Fruit fly (Drosophila melanogaster) whole organism, embryonic: ENCODE results near the gene CenB1A.

Experiments
- Bdp1 ChIP-seq: fragments of 200-800 bp; sonication (Bioruptor generic); optimal IDR thresholded peaks from 3 replicates; lab custom pipeline; 2016; ENCODE audit warnings: missing biosample characterization, missing genetic modification characterization
- CG10274 ChIP-seq: fragments of 200-800 bp; sonication (Bioruptor generic); optimal IDR thresholded peaks from 3 replicates; lab custom pipeline; 2017; ENCODE audit warnings: missing biosample characterization, mild to moderate bottlenecking, missing genetic modification characterization
- CG10979 ChIP-seq: fragments of 200-800 bp; sonication (Bioruptor generic); optimal IDR thresholded peaks from 2 replicates; lab custom pipeline; 2018; ENCODE audit warnings: missing biosample characterization, mild to moderate bottlenecking, missing genetic modification characterization, moderate library complexity
- CG15011 ChIP-seq: fragments of 200-800 bp; sonication (Bioruptor generic); optimal IDR thresholded peaks from 3 replicates; lab custom pipeline; 2018; ENCODE audit warnings: missing biosample characterization, mild to moderate bottlenecking, missing genetic modification characterization
- CG17612 ChIP-seq: fragments of 200-800 bp; sonication (Bioruptor generic); IDR thresholded peaks from 2 replicates; pipeline ENCODE4 v1.3.6; 2022; ENCODE audit warnings: missing biosample characterization, missing genetic modification characterization
- CG17829 ChIP-seq: fragments of 200-800 bp; optimal IDR thresholded peaks from 2 replicates; lab custom pipeline; 2019; ENCODE audit warnings: missing biosample characterization, mild to moderate bottlenecking, missing genetic modification characterization, moderate library complexity
- CG2712 ChIP-seq: fragments of 200-800 bp; optimal IDR thresholded peaks from 3 replicates; lab custom pipeline; 2019; ENCODE audit warnings: missing biosample characterization, mild to moderate bottlenecking, missing genetic modification characterization, moderate library complexity
- CG4360 ChIP-seq: fragments of 200-800 bp; sonication (Bioruptor generic); IDR thresholded peaks from 2 replicates; pipeline ENCODE4 v1.3.6; 2022; ENCODE audit warnings: missing biosample characterization, missing genetic modification characterization
- CG6791 ChIP-seq: fragments of 200-800 bp; sonication (Bioruptor generic); IDR thresholded peaks from 3 replicates; pipeline ENCODE4 v1.3.6; 2022; ENCODE audit warnings: missing biosample characterization, missing genetic modification characterization; ENCODE audit not compliant: partially characterized antibody
- CG7928 ChIP-seq: fragments of 200-800 bp; sonication (Bioruptor generic); optimal IDR thresholded peaks from 2 replicates; lab custom pipeline; 2017; ENCODE audit warnings: missing biosample characterization, mild to moderate bottlenecking, missing genetic modification characterization
- Chrac-16 ChIP-seq: fragments of 200-800 bp; sonication (Bioruptor generic); optimal IDR thresholded peaks from 3 replicates; lab custom pipeline; 2016; ENCODE audit warnings: missing biosample characterization, missing genetic modification characterization
- D ChIP-seq, 2 experiments: fragments of 200-800 bp in 1 of 2; fragments of >200 bp in 1 of 2; sonication (Bioruptor generic) in 1 of 2; optimal IDR thresholded peaks; 2 replicates in 1 of 2; 3 replicates in 1 of 2; lab custom pipeline; 2017; ENCODE audit warnings: mild to moderate bottlenecking in 1 of 2, missing biosample characterization in 1 of 2, missing genetic modification characterization in 1 of 2, missing genetic modification reagents in 1 of 2
- D19A ChIP-seq: fragments of 200-800 bp; optimal IDR thresholded peaks from 3 replicates; lab custom pipeline; 2019; ENCODE audit warnings: missing biosample characterization, mild to moderate bottlenecking, missing genetic modification characterization, moderate library complexity
- Deaf1 ChIP-seq: fragments of 200-800 bp; optimal IDR thresholded peaks from 3 replicates; lab custom pipeline; 2019; ENCODE audit warnings: missing biosample characterization, mild to moderate bottlenecking, missing genetic modification characterization, moderate library complexity
- Dfd ChIP-seq, 2 experiments: fragments of >200 bp; optimal IDR thresholded peaks; 2 replicates each; lab custom pipeline; 2017; ENCODE audit warnings: missing biosample characterization in 2 of 2, missing genetic modification characterization in 2 of 2
- Drgx ChIP-seq: fragments of 200-800 bp; sonication (Bioruptor generic); IDR thresholded peaks from 2 replicates; pipeline ENCODE4 v1.3.6; 2022; ENCODE audit warnings: missing biosample characterization, missing genetic modification characterization
- H15 ChIP-seq: fragments of 200-800 bp; sonication (Bioruptor generic); IDR thresholded peaks from 3 replicates; pipeline ENCODE4 v1.3.6; 2022; ENCODE audit warnings: missing biosample characterization, missing genetic modification characterization
- Med ChIP-seq: fragments of 200-800 bp; sonication (Bioruptor generic); peaks from one replicate; lab custom pipeline; 2016; ENCODE audit warnings: missing biosample characterization, missing genetic modification characterization, mild to moderate bottlenecking, inconsistent platforms, moderate library complexity
- Neu2 ChIP-seq: fragments of 200-800 bp; sonication (Bioruptor generic); optimal IDR thresholded peaks from 3 replicates; lab custom pipeline; 2016; ENCODE audit warnings: missing biosample characterization, missing genetic modification characterization, borderline replicate concordance
- Xrp1 ChIP-seq: fragments of 200-800 bp; sonication (Bioruptor generic); IDR thresholded peaks from 2 replicates; pipeline ENCODE4 v1.3.6; 2022; ENCODE audit warnings: missing biosample characterization, missing genetic modification characterization
- ara ChIP-seq: fragments of 200-800 bp; sonication (Bioruptor generic); IDR thresholded peaks from 2 replicates; pipeline ENCODE4 v1.3.6; 2022; ENCODE audit warnings: missing biosample characterization, missing genetic modification characterization
- bsh ChIP-seq, 2 experiments: fragments of 200-800 bp; sonication (Bioruptor generic); optimal IDR thresholded peaks; 2 replicates each; lab custom pipeline; 2017 to 2018; ENCODE audit warnings: mild to moderate bottlenecking in 2 of 2, missing biosample characterization in 2 of 2, missing genetic modification characterization in 2 of 2, moderate library complexity in 1 of 2
- cas ChIP-seq: fragments of 200-800 bp; sonication (Bioruptor generic); IDR thresholded peaks from 2 replicates; pipeline ENCODE4 v1.3.6; 2022; ENCODE audit warnings: missing biosample characterization, missing genetic modification characterization
- crol ChIP-seq: fragments of 200-800 bp; sonication (Bioruptor generic); IDR thresholded peaks from 2 replicates; pipeline ENCODE4 v1.3.6; 2022; ENCODE audit warnings: missing biosample characterization, missing genetic modification characterization
- gem ChIP-seq: fragments of 200-800 bp; sonication (Bioruptor generic); optimal IDR thresholded peaks from 2 replicates; lab custom pipeline; 2019; ENCODE audit warnings: missing biosample characterization, mild to moderate bottlenecking, missing genetic modification characterization, moderate library complexity
- jing ChIP-seq: fragments of 200-800 bp; sonication (Bioruptor generic); optimal IDR thresholded peaks from 2 replicates; lab custom pipeline; 2018; ENCODE audit warnings: missing biosample characterization, mild to moderate bottlenecking, missing genetic modification characterization
- lbe ChIP-seq: fragments of 200-800 bp; sonication (Bioruptor generic); optimal IDR thresholded peaks from 2 replicates; lab custom pipeline; 2016; ENCODE audit warnings: missing biosample characterization, mild to moderate bottlenecking, missing genetic modification characterization
- lola ChIP-seq, 3 experiments: fragments of >200 bp in 2 of 3; fragments of 200-800 bp in 1 of 3; sonication (Bioruptor generic) in 1 of 3; optimal IDR thresholded peaks; 2 replicates each; lab custom pipeline; 2017 to 2019; ENCODE audit warnings: missing biosample characterization in 3 of 3, missing genetic modification characterization in 3 of 3, mild to moderate bottlenecking in 1 of 3, moderate library complexity in 1 of 3
- maf-S ChIP-seq: fragments of 200-800 bp; sonication (Bioruptor generic); optimal IDR thresholded peaks from 2 replicates; lab custom pipeline; 2016; ENCODE audit warnings: missing biosample characterization, missing genetic modification characterization
- nerfin-2 ChIP-seq: fragments of 200-800 bp; sonication (Bioruptor generic); IDR thresholded peaks from 2 replicates; pipeline ENCODE4 v1.3.6; 2022; ENCODE audit warnings: missing biosample characterization, missing genetic modification characterization; ENCODE audit not compliant: partially characterized antibody
- nom ChIP-seq: fragments of 200-800 bp; sonication (Bioruptor generic); optimal IDR thresholded peaks from 2 replicates; lab custom pipeline; 2017; ENCODE audit warnings: missing biosample characterization, missing genetic modification characterization, mild to moderate bottlenecking, moderate library complexity, missing genetic modification reagents
- peb ChIP-seq: fragments of 200-800 bp; sonication (Bioruptor generic); IDR thresholded peaks from 2 replicates; pipeline ENCODE4 v1.3.6; 2022; ENCODE audit warnings: missing biosample characterization, missing genetic modification characterization
- pfk ChIP-seq: fragments of 200-800 bp; sonication (Bioruptor generic); optimal IDR thresholded peaks from 2 replicates; lab custom pipeline; 2018; ENCODE audit warnings: missing biosample characterization, mild to moderate bottlenecking, missing genetic modification characterization, moderate library complexity
- row ChIP-seq: fragments of 200-800 bp; sonication (Bioruptor generic); IDR thresholded peaks from 3 replicates; pipeline ENCODE4 v1.3.6; 2022; ENCODE audit warnings: missing biosample characterization, missing genetic modification characterization
- stwl ChIP-seq: fragments of 200-800 bp; sonication (Bioruptor generic); optimal IDR thresholded peaks from 3 replicates; lab custom pipeline; 2018; ENCODE audit warnings: missing biosample characterization, mild to moderate bottlenecking, missing genetic modification characterization, moderate library complexity
- tap ChIP-seq: fragments of 200-800 bp; optimal IDR thresholded peaks from 3 replicates; lab custom pipeline; 2019; ENCODE audit warnings: missing biosample characterization, mild to moderate bottlenecking, missing genetic modification characterization, moderate library complexity
- tgo ChIP-seq: fragments of 200-800 bp; sonication (Bioruptor generic); IDR thresholded peaks from 3 replicates; pipeline ENCODE4 v1.3.6; 2022; ENCODE audit warnings: missing biosample characterization, missing genetic modification characterization
- tll ChIP-seq, 2 experiments: fragments of 200-800 bp in 1 of 2; fragments of >200 bp in 1 of 2; sonication (Bioruptor generic) in 1 of 2; optimal IDR thresholded peaks; 2 replicates each; lab custom pipeline; 2017 to 2019; ENCODE audit warnings: missing biosample characterization in 2 of 2, missing genetic modification characterization in 2 of 2, mild to moderate bottlenecking in 1 of 2, moderate library complexity in 1 of 2
- unpg ChIP-seq: fragments of 200-800 bp; sonication (Bioruptor generic); optimal IDR thresholded peaks from 3 replicates; lab custom pipeline; 2018; ENCODE audit warnings: missing biosample characterization, mild to moderate bottlenecking, missing genetic modification characterization, moderate library complexity
- zen ChIP-seq: fragments of 200-800 bp; sonication (Bioruptor generic); optimal IDR thresholded peaks from 3 replicates; lab custom pipeline; 2018; ENCODE audit warnings: missing biosample characterization, mild to moderate bottlenecking, missing genetic modification characterization, moderate library complexity

The CenB1A gene

dm6 chr3R:23145681-23146080 lies 27.5 kb downstream of the CenB1A start:
- TF ChIP-seq tll (GFP tag; optimal IDR thresholded peaks at IDR 0.05; lab: Kevin White, UChicago) (peak in 1 of 2 experiments; percentile 0), Neu2 (GFP tag; lab: Kevin White, UChicago) (peak; percentile 94), Bdp1 (GFP tag; lab: Kevin White, UChicago) (no peak), maf-S (GFP tag; lab: Kevin White, UChicago) (no peak), zen (peak; percentile 33)
- TF ChIP-seq, all 482 proteins: peak for 3

dm6 chr3R:23147058-23147457 lies 28.9 kb downstream of the CenB1A start:
- TF ChIP-seq Deaf1 (tag; lab: Kevin White, UChicago) = peak; percentile 28
- peak; percentile 57 for TF ChIP-seq pfk (GFP tag; lab: Kevin White, UChicago)
- TF ChIP-seq CG4360 = peak; percentile 94
- TF ChIP-seq CG15011 (GFP tag; lab: Kevin White, UChicago) = no peak
- TF ChIP-seq jing (GFP tag; lab: Kevin White, UChicago) = no peak
- 0 out of 3 replicates have a peak, but pooled peaks have one; percentile 10 for TF ChIP-seq H15 (GFP tag; lab: Robert Waterston, UW)
- TF ChIP-seq tap (tag; lab: Kevin White, UChicago) = no peak
- no peak for TF ChIP-seq Neu2 (GFP tag; lab: Kevin White, UChicago)
- TF ChIP-seq CG17829 (tag; lab: Kevin White, UChicago) = no peak
- TF ChIP-seq, all 482 proteins: peak for 4

dm6 chr3R:23147625-23148024 lies 29.4 kb downstream of the CenB1A start:
- TF ChIP-seq CG17612 (GFP tag; lab: Robert Waterston, UW) (no peak), CG2712 (tag; lab: Kevin White, UChicago) (peak; percentile 16), bsh (GFP tag; optimal IDR thresholded peaks at IDR 0.05; lab: Kevin White, UChicago) (peak in 1 of 2 experiments; percentile 6), tgo (GFP tag; lab: Robert Waterston, UW) (0 out of 3 replicates have a peak, but pooled peaks have one; percentile 19), gem (tag; lab: Kevin White, UChicago) (peak; percentile 26), Dfd (GFP tag; optimal IDR thresholded peaks at IDR 0.05; lab: Kevin White, UChicago) (no peak), CG7928 (GFP tag; lab: Kevin White, UChicago) (no peak), CG10979 (tag; lab: Kevin White, UChicago) (peak; percentile 0), lola (GFP tag; optimal IDR thresholded peaks at IDR 0.05; lab: Kevin White, UChicago) (peak in 1 of 3 experiments; percentile 2), CG4360 (no peak), crol (GFP tag; lab: Robert Waterston, UW) (peak; percentile 1; the same call in 1 of the 2 replicates), CG6791 (GFP tag; lab: Robert Waterston, UW) (no peak), cas (GFP tag; lab: Robert Waterston, UW) (no peak), unpg (peak; percentile 3), Med (GFP tag; lab: Kevin White, UChicago) (peak; percentile 47), D19A (tag; lab: Kevin White, UChicago) (peak; percentile 88), nerfin-2 (no peak), Xrp1 (peak; percentile 30; the same call in 1 of the 2 replicates), row (0 out of 3 replicates have a peak, but pooled peaks have one; percentile 11), lbe (peak; percentile 64), Drgx (GFP tag; lab: Robert Waterston, UW) (peak; percentile 64)
- TF ChIP-seq, all 482 proteins: peak for 14

dm6 chr3R:23148433-23148832 lies 30.2 kb downstream of the CenB1A start:
- TF ChIP-seq Drgx (GFP tag; lab: Robert Waterston, UW) (peak; percentile 34; the same call in 1 of the 2 replicates), CG10274 (GFP tag; lab: Kevin White, UChicago) (peak; percentile 94), stwl (tag; lab: Kevin White, UChicago) (no peak), D (optimal IDR thresholded peaks at IDR 0.05; lab: Kevin White, UChicago) (no peak), D (GFP tag; optimal IDR thresholded peaks at IDR 0.05; lab: Kevin White, UChicago) (no peak), nom (GFP tag; lab: Kevin White, UChicago) (peak; percentile 39), Chrac-16 (GFP tag; lab: Kevin White, UChicago) (no peak), ara (GFP tag; lab: Robert Waterston, UW) (0 out of 2 replicates have a peak, but pooled peaks have one; percentile 11), Med (GFP tag; lab: Kevin White, UChicago) (no peak), peb (GFP tag; lab: Robert Waterston, UW) (no peak)
